Fruit fly (Drosophila melanogaster) whole organism, embryonic: ENCODE results near the gene CG31636.

Source experiments
- CG10543 ChIP-seq: fragments of 200-800 bp; sonication (Bioruptor generic); optimal IDR thresholded peaks from 3 replicates; lab custom pipeline; 2017; ENCODE audit warnings: missing biosample characterization, mild to moderate bottlenecking, missing genetic modification characterization, moderate library complexity
- CG11247 ChIP-seq: fragments of 200-800 bp; sonication (Bioruptor generic); IDR thresholded peaks from 2 replicates; pipeline ENCODE4 v1.3.6; 2022; ENCODE audit warnings: missing biosample characterization, missing genetic modification characterization
- CG12391 ChIP-seq: fragments of 200-800 bp; sonication (Bioruptor generic); optimal IDR thresholded peaks from 3 replicates; lab custom pipeline; 2018; ENCODE audit warnings: missing biosample characterization, mild to moderate bottlenecking, missing genetic modification characterization, moderate library complexity
- CG13287 ChIP-seq: fragments of 200-800 bp; sonication (Bioruptor generic); IDR thresholded peaks from 2 replicates; pipeline ENCODE4 v1.3.6; 2022; ENCODE audit warnings: missing biosample characterization, missing genetic modification characterization; ENCODE audit not compliant: partially characterized antibody
- CG13894 ChIP-seq: fragments of 200-800 bp; sonication (Bioruptor generic); optimal IDR thresholded peaks from 3 replicates; lab custom pipeline; 2018; ENCODE audit warnings: missing biosample characterization, mild to moderate bottlenecking, missing genetic modification characterization, moderate library complexity
- CG1602 ChIP-seq: fragments of 200-800 bp; sonication (Bioruptor generic); optimal IDR thresholded peaks from 3 replicates; lab custom pipeline; 2016; ENCODE audit warnings: missing biosample characterization, missing genetic modification characterization
- CG16815 ChIP-seq: fragments of 200-800 bp; sonication (Bioruptor generic); optimal IDR thresholded peaks from 3 replicates; lab custom pipeline; 2017; ENCODE audit warnings: missing biosample characterization, mild to moderate bottlenecking, missing genetic modification characterization
- CG18011 ChIP-seq: fragments of 200-800 bp; sonication (Bioruptor generic); optimal IDR thresholded peaks from 2 replicates; lab custom pipeline; 2017; ENCODE audit warnings: missing biosample characterization, missing genetic modification characterization, mild to moderate bottlenecking, moderate library complexity, missing genotype
- CG33557 ChIP-seq: fragments of 200-800 bp; sonication (Bioruptor generic); optimal IDR thresholded peaks from 2 replicates; lab custom pipeline; 2019; ENCODE audit warnings: missing biosample characterization, mild to moderate bottlenecking, missing genetic modification characterization, moderate library complexity
- CG8924 ChIP-seq: fragments of 200-800 bp; optimal IDR thresholded peaks from 3 replicates; lab custom pipeline; 2019; ENCODE audit warnings: missing biosample characterization, mild to moderate bottlenecking, missing genetic modification characterization, moderate library complexity
- CG9609 ChIP-seq: fragments of 200-800 bp; sonication (Bioruptor generic); optimal IDR thresholded peaks from 3 replicates; lab custom pipeline; 2016; ENCODE audit warnings: missing biosample characterization, missing genetic modification characterization
- CrebB ChIP-seq: fragments of 200-800 bp; sonication (Bioruptor generic); optimal IDR thresholded peaks from 3 replicates; lab custom pipeline; 2018; ENCODE audit warnings: missing biosample characterization, mild to moderate bottlenecking, missing genetic modification characterization
- Doc2 ChIP-seq: fragments of 200-800 bp; sonication (Bioruptor generic); IDR thresholded peaks from 2 replicates; pipeline ENCODE4 v1.3.6; 2022; ENCODE audit warnings: missing biosample characterization, missing genetic modification characterization
- Eip74EF ChIP-seq, 2 experiments: fragments of 200-800 bp in 1 of 2; fragments of >200 bp in 1 of 2; sonication (Bioruptor generic) in 1 of 2; optimal IDR thresholded peaks; 2 replicates each; lab custom pipeline; 2017 to 2019; ENCODE audit warnings: missing biosample characterization in 2 of 2, missing genetic modification characterization in 2 of 2, mild to moderate bottlenecking in 1 of 2, moderate library complexity in 1 of 2
- HmgZ ChIP-seq: fragments of 200-800 bp; sonication (Bioruptor generic); optimal IDR thresholded peaks from 2 replicates; lab custom pipeline; 2018; ENCODE audit warnings: missing biosample characterization, mild to moderate bottlenecking, missing genetic modification characterization
- Hr51 ChIP-seq, 2 experiments: fragments of 200-800 bp; sonication (Bioruptor generic); optimal IDR thresholded peaks; 2 replicates in 1 of 2; 3 replicates in 1 of 2; lab custom pipeline; 2016 to 2018; ENCODE audit warnings: missing biosample characterization in 2 of 2, missing genetic modification characterization in 2 of 2, mild to moderate bottlenecking in 1 of 2, moderate library complexity in 1 of 2
- Oli ChIP-seq: fragments of 200-800 bp; sonication (Bioruptor generic); optimal IDR thresholded peaks from 2 replicates; lab custom pipeline; 2018; ENCODE audit warnings: missing biosample characterization, mild to moderate bottlenecking, missing genetic modification characterization, moderate library complexity
- Optix ChIP-seq: fragments of 200-800 bp; sonication (Bioruptor generic); IDR thresholded peaks from 3 replicates; pipeline ENCODE4 v1.3.6; 2022; ENCODE audit warnings: missing biosample characterization, missing genetic modification characterization
- Ptx1 ChIP-seq: fragments of 200-800 bp; sonication (Bioruptor generic); IDR thresholded peaks from 2 replicates; pipeline ENCODE4 v1.3.6; 2022; ENCODE audit warnings: missing biosample characterization, missing genetic modification characterization
- Trl ChIP-seq, 3 experiments: fragments of >200 bp in 2 of 3; fragments of 200-800 bp in 1 of 3; sonication (Bioruptor generic) in 1 of 3; optimal IDR thresholded peaks; 2 replicates in 1 of 3; 3 replicates in 2 of 3; lab custom pipeline; 2016 to 2017; ENCODE audit warnings: missing biosample characterization in 1 of 3, missing genetic modification characterization in 1 of 3
- ab ChIP-seq: fragments of 200-800 bp; sonication (Bioruptor generic); optimal IDR thresholded peaks from 2 replicates; lab custom pipeline; 2016; ENCODE audit warnings: missing biosample characterization, missing genetic modification characterization
- ac ChIP-seq: fragments of 200-800 bp; sonication (Bioruptor generic); optimal IDR thresholded peaks from 3 replicates; lab custom pipeline; 2017; ENCODE audit warnings: missing biosample characterization, mild to moderate bottlenecking, missing genetic modification characterization
- aop ChIP-seq: fragments of 200-800 bp; sonication (Bioruptor generic); IDR thresholded peaks from 2 replicates; pipeline ENCODE4 v1.3.6; 2022; ENCODE audit warnings: missing biosample characterization, missing genetic modification characterization
- ap ChIP-seq: fragments of 200-800 bp; sonication (Bioruptor generic); IDR thresholded peaks from 2 replicates; pipeline ENCODE4 v1.3.6; 2022; ENCODE audit warnings: missing biosample characterization, missing genetic modification characterization
- ash1 ChIP-seq: fragments of 200-800 bp; sonication (Bioruptor generic); optimal IDR thresholded peaks from 2 replicates; lab custom pipeline; 2018; ENCODE audit warnings: missing biosample characterization, mild to moderate bottlenecking, missing genetic modification characterization
- bbx ChIP-seq: fragments of 200-800 bp; sonication (Bioruptor generic); IDR thresholded peaks from 2 replicates; pipeline ENCODE4 v1.3.6; 2022; ENCODE audit warnings: missing biosample characterization, missing genetic modification characterization; ENCODE audit not compliant: partially characterized antibody
- bcd ChIP-seq: fragments of 200-800 bp; sonication (Bioruptor generic); optimal IDR thresholded peaks from 2 replicates; lab custom pipeline; 2017; ENCODE audit warnings: missing biosample characterization, mild to moderate bottlenecking, missing genetic modification characterization
- cato ChIP-seq: fragments of 200-800 bp; sonication (Bioruptor generic); optimal IDR thresholded peaks from 2 replicates; lab custom pipeline; 2016; ENCODE audit warnings: missing biosample characterization, missing genetic modification characterization, borderline replicate concordance
- cg ChIP-seq: fragments of 200-800 bp; sonication (Bioruptor generic); optimal IDR thresholded peaks from 3 replicates; lab custom pipeline; 2019; ENCODE audit warnings: missing biosample characterization, mild to moderate bottlenecking, missing genetic modification characterization, moderate library complexity
- chinmo ChIP-seq: fragments of 200-800 bp; sonication (Bioruptor generic); IDR thresholded peaks from 4 replicates; pipeline ENCODE4 v1.3.6; 2022; ENCODE audit warnings: missing biosample characterization, missing genetic modification characterization; ENCODE audit not compliant: partially characterized antibody
- ci ChIP-seq: fragments of 200-800 bp; sonication (Bioruptor generic); IDR thresholded peaks from 3 replicates; pipeline ENCODE4 v1.3.6; 2022; ENCODE audit warnings: missing biosample characterization, missing genetic modification characterization
- corto ChIP-seq: fragments of 200-800 bp; sonication (Bioruptor generic); optimal IDR thresholded peaks from 2 replicates; lab custom pipeline; 2016; ENCODE audit warnings: missing biosample characterization, mild to moderate bottlenecking, missing genetic modification characterization, moderate library complexity
- disco-r ChIP-seq: fragments of 200-800 bp; sonication (Bioruptor generic); optimal IDR thresholded peaks from 2 replicates; lab custom pipeline; 2016; ENCODE audit warnings: missing biosample characterization, missing genetic modification characterization
- grn ChIP-seq: fragments of 200-800 bp; sonication (Bioruptor generic); optimal IDR thresholded peaks from 3 replicates; lab custom pipeline; 2017; ENCODE audit warnings: missing biosample characterization, missing genetic modification characterization
- ham ChIP-seq: fragments of 200-800 bp; sonication (Bioruptor generic); IDR thresholded peaks from 2 replicates; pipeline ENCODE4 v1.3.6; 2022; ENCODE audit warnings: missing biosample characterization, missing genetic modification characterization
- hb ChIP-seq: fragments of 200-800 bp; sonication (Bioruptor generic); IDR thresholded peaks from 3 replicates; pipeline ENCODE4 v1.3.6; 2022; ENCODE audit warnings: missing biosample characterization, missing genetic modification characterization; ENCODE audit not compliant: partially characterized antibody
- lola ChIP-seq, 3 experiments: fragments of >200 bp in 2 of 3; fragments of 200-800 bp in 1 of 3; sonication (Bioruptor generic) in 1 of 3; optimal IDR thresholded peaks; 2 replicates each; lab custom pipeline; 2017 to 2019; ENCODE audit warnings: missing biosample characterization in 3 of 3, missing genetic modification characterization in 3 of 3, mild to moderate bottlenecking in 1 of 3, moderate library complexity in 1 of 3
- mirr ChIP-seq: fragments of 200-800 bp; sonication (Bioruptor generic); optimal IDR thresholded peaks from 3 replicates; lab custom pipeline; 2018; ENCODE audit warnings: missing biosample characterization, mild to moderate bottlenecking, missing genetic modification characterization
- psq ChIP-seq: fragments of 200-800 bp; sonication (Bioruptor generic); optimal IDR thresholded peaks from 2 replicates; lab custom pipeline; 2017; ENCODE audit warnings: missing biosample characterization, missing genetic modification characterization
- run ChIP-seq: fragments of 200-800 bp; sonication (Bioruptor generic); optimal IDR thresholded peaks from 3 replicates; lab custom pipeline; 2018; ENCODE audit warnings: missing biosample characterization, mild to moderate bottlenecking, missing genetic modification characterization
- sd ChIP-seq: fragments of 200-800 bp; sonication (Bioruptor generic); optimal IDR thresholded peaks from 3 replicates; lab custom pipeline; 2018; ENCODE audit warnings: missing biosample characterization, mild to moderate bottlenecking, missing genetic modification characterization, moderate library complexity
- sisA ChIP-seq: fragments of 200-800 bp; sonication (Bioruptor generic); IDR thresholded peaks from 2 replicates; pipeline ENCODE4 v1.3.6; 2022; ENCODE audit warnings: missing biosample characterization, missing genetic modification characterization
- sug ChIP-seq: fragments of 200-800 bp; optimal IDR thresholded peaks from 2 replicates; lab custom pipeline; 2019; ENCODE audit warnings: missing biosample characterization, mild to moderate bottlenecking, missing genetic modification characterization, moderate library complexity
- vnd ChIP-seq: fragments of 200-800 bp; sonication (Bioruptor generic); IDR thresholded peaks from 3 replicates; pipeline ENCODE4 v1.3.6; 2022; ENCODE audit warnings: missing biosample characterization, missing genetic modification characterization; ENCODE audit not compliant: partially characterized antibody
- vvl ChIP-seq: fragments of 200-800 bp; sonication (Bioruptor generic); IDR thresholded peaks from 2 replicates; pipeline ENCODE4 v1.3.6; 2022; ENCODE audit warnings: missing biosample characterization, missing genetic modification characterization
- yki ChIP-seq: fragments of >200 bp; optimal IDR thresholded peaks from 3 replicates; lab custom pipeline; 2018

CG31636 gene

dm6 chr2L:6647103-6647711, 10.7 kb downstream of the CG31636 start (continued):
- TF ChIP-seq ac (GFP tag; lab: Kevin White, UChicago) (peak; percentile 98), CG9609 (GFP tag; lab: Kevin White, UChicago) (peak; percentile 98), hb (GFP tag; lab: Robert Waterston, UW) (peak; percentile 68; the same call in 2 of the 3 replicates), CG1602 (GFP tag; lab: Kevin White, UChicago) (peak; percentile 98), Oli (tag; lab: Kevin White, UChicago) (peak; percentile 99), ap (GFP tag; lab: Robert Waterston, UW) (peak; percentile 97), bbx (GFP tag; lab: Robert Waterston, UW) (peak; percentile 42; the same call in 1 of the 2 replicates), ham (peak; percentile 85), vnd (GFP tag; lab: Robert Waterston, UW) (0 out of 3 replicates have a peak, but pooled peaks have one; percentile 36), cato (GFP tag; lab: Kevin White, UChicago) (peak; percentile 98), sisA (GFP tag; lab: Robert Waterston, UW) (peak; percentile 97), CG11247 (GFP tag; lab: Robert Waterston, UW) (peak; percentile 92), Ptx1 (peak; percentile 98), Doc2 (GFP tag; lab: Robert Waterston, UW) (no peak; the same call in 1 of the 2 replicates), ash1 (GFP tag; lab: Kevin White, UChicago) (peak; percentile 79), ab (GFP tag; lab: Kevin White, UChicago) (peak; percentile 96)

- TF ChIP-seq run (tag; lab: Kevin White, UChicago) (no peak), HmgZ (peak; percentile 40), CG12391 (tag; lab: Kevin White, UChicago) (no peak), bcd (GFP tag; lab: Kevin White, UChicago) (no peak), lola (GFP tag; optimal IDR thresholded peaks at IDR 0.05; lab: Kevin White, UChicago) (no peak), disco-r (GFP tag; lab: Kevin White, UChicago) (no peak), CG8924 (tag; lab: Kevin White, UChicago) (peak; percentile 8), Eip74EF (GFP tag; optimal IDR thresholded peaks at IDR 0.05; lab: Kevin White, UChicago) (peak in 1 of 2 experiments; percentile 24), sd (tag; lab: Kevin White, UChicago) (peak; percentile 65), grn (GFP tag; lab: Kevin White, UChicago) (peak; percentile 27), CG13894 (peak; percentile 32), mirr (GFP tag; lab: Kevin White, UChicago) (peak; percentile 8), aop (no peak), CG33557 (GFP tag; lab: Kevin White, UChicago) (no peak), Trl (optimal IDR thresholded peaks at IDR 0.05; lab: Kevin White, UChicago) (peak in 1 of 2 experiments; percentile 1), Trl (GFP tag; optimal IDR thresholded peaks at IDR 0.05; lab: Kevin White, UChicago) (no peak), ci (GFP tag; lab: Robert Waterston, UW) (0 out of 3 replicates have a peak, but pooled peaks have one; percentile 55), CG16815 (GFP tag; lab: Kevin White, UChicago) (no peak), CG13287 (GFP tag; lab: Robert Waterston, UW) (peak; percentile 51; the same call in 1 of the 2 replicates), CrebB (tag; lab: Kevin White, UChicago) (no peak), psq (GFP tag; lab: Kevin White, UChicago) (peak; percentile 97), chinmo (GFP tag; lab: Robert Waterston, UW) (peak; percentile 96; the same call in 3 of the 4 replicates), sug (peak; percentile 37), vvl (GFP tag; lab: Robert Waterston, UW) (peak; percentile 60; the same call in 1 of the 2 replicates), Hr51 (GFP tag; optimal IDR thresholded peaks at IDR 0.05; lab: Kevin White, UChicago) (no peak), cg (GFP tag; lab: Kevin White, UChicago) (peak; percentile 42), CG10543 (peak; percentile 25), Optix (GFP tag; lab: Robert Waterston, UW) (no peak), corto (GFP tag; lab: Kevin White, UChicago) (peak; percentile 47), yki (no peak), CG18011 (peak; percentile 2)
Measured at dm6 chr2L:6644421-6645059, 13.4 kb downstream of the CG31636 start.
